Worm (Caenorhabditis elegans): ENCODE data around the gene Y102A5C.4.

Gene Y102A5C.4

DNA sequence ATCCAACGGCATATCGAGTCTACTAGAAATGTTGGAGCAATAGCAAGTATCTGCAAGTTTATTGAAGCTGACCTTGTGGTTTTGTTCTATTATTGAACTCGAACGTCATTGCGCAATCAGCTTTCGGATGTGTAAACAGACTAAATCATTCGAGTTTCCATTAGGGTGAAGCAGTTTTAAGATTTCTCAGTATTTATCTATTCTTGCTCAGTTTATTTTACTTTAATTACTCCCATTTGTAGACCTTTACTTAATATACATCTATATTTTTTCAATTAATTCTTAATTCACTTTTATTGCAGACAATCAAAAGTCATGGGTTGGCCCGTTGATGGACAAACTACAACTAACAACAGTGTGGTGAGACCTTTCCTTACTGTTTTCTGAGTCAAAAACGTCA is 41.4 kb upstream of the Y102A5C.4 start, which contains the start of gene F09C6.14:
Gene F09C6.14, plus strand, starts transcription at position 301 of the 400 bp plus-strand sequence.
- TF ChIP-seq lin-11 (tag; optimal IDR thresholded peaks at IDR 0.05) (no peak), C08G9.2 (tag; optimal IDR thresholded peaks at IDR 0.05) (no peak), madf-2 (tag; optimal IDR thresholded peaks at IDR 0.05) (no peak), ceh-9 (tag; optimal IDR thresholded peaks at IDR 0.05) (no peak), ceh-14 (tag; optimal IDR thresholded peaks at IDR 0.05) (no peak), C38D4.7 (GFP tag; optimal IDR thresholded peaks at IDR 0.05) (no peak), gmeb-2 (tag; optimal IDR thresholded peaks at IDR 0.05) (no peak), sox-4 (tag; optimal IDR thresholded peaks at IDR 0.05) (no peak), ama-1 (optimal IDR thresholded peaks at IDR 0.05) (no peak), tbx-7 (tag; optimal IDR thresholded peaks at IDR 0.05) (no peak), lim-6 (tag; optimal IDR thresholded peaks at IDR 0.05) (no peak), ceh-19 (GFP tag; optimal IDR thresholded peaks at IDR 0.05) (no peak), ceh-34 (tag; optimal IDR thresholded peaks at IDR 0.05) (no peak), pag-3 (tag; optimal IDR thresholded peaks at IDR 0.05; ENCODE audit: borderline replicate concordance) (no peak), ztf-16 (tag; optimal IDR thresholded peaks at IDR 0.05) (no peak), ceh-30 (tag; optimal IDR thresholded peaks at IDR 0.05) (no peak)

- TF ChIP-seq ceh-2 (tag; optimal IDR thresholded peaks at IDR 0.05) (no peak), pag-3 (tag; optimal IDR thresholded peaks at IDR 0.05; ENCODE audit: borderline replicate concordance) (no peak), ttx-3 (tag; optimal IDR thresholded peaks at IDR 0.05) (no peak), pha-2 (tag; optimal IDR thresholded peaks at IDR 0.05) (no peak), sdc-2 (tag; optimal IDR thresholded peaks at IDR 0.05) (no peak)
Observed at ce11 chrV:16882260-16882918, 39.7 kb upstream of the Y102A5C.4 start, which contains the start of the genes F09C6.11 and F09C6.12. F09C6.11 (minus strand) TSS chrV:16882310. F09C6.12 (plus strand) TSS chrV:16882868.

- TF ChIP-seq npax-4 (tag; optimal IDR thresholded peaks at IDR 0.05), result no peak
- TF ChIP-seq ceh-14 (tag; optimal IDR thresholded peaks at IDR 0.05), result no peak
- TF ChIP-seq lim-6 (tag; optimal IDR thresholded peaks at IDR 0.05), result no peak
- no peak for TF ChIP-seq pqm-1 (tag; optimal IDR thresholded peaks at IDR 0.05)
- no peak for TF ChIP-seq nfya-1 (tag; optimal IDR thresholded peaks at IDR 0.05)
- TF ChIP-seq C08G9.2 (tag; optimal IDR thresholded peaks at IDR 0.05), result no peak
- TF ChIP-seq ceh-34 (tag; optimal IDR thresholded peaks at IDR 0.05), result no peak
- TF ChIP-seq ceh-48 (tag; optimal IDR thresholded peaks at IDR 0.05), result no peak
- no peak for TF ChIP-seq fkh-10 (GFP tag; optimal IDR thresholded peaks at IDR 0.05)
- TF ChIP-seq hlh-15 (tag; optimal IDR thresholded peaks at IDR 0.05), result no peak
- no peak for TF ChIP-seq pax-1 (tag; optimal IDR thresholded peaks at IDR 0.05)
- no peak for TF ChIP-seq ceh-22 (tag; optimal IDR thresholded peaks at IDR 0.05)
- TF ChIP-seq syd-9 (tag; optimal IDR thresholded peaks at IDR 0.05), result no peak
- TF ChIP-seq nhr-11 (tag; optimal IDR thresholded peaks at IDR 0.05), result no peak
Observed at ce11 chrV:16884744-16885143, 37.3 kb upstream of the Y102A5C.4 start, which contains the start of gene F09C6.13. F09C6.13 (plus strand) TSS chrV:16885044.

- TF ChIP-seq elt-2 (tag; optimal IDR thresholded peaks at IDR 0.05) (no peak), ceh-24 (tag; optimal IDR thresholded peaks at IDR 0.05) (no peak), C38D4.7 (GFP tag; optimal IDR thresholded peaks at IDR 0.05) (no peak), ceh-2 (tag; optimal IDR thresholded peaks at IDR 0.05) (no peak), unc-55 (GFP tag; optimal IDR thresholded peaks at IDR 0.05) (no peak), tbx-2 (tag; optimal IDR thresholded peaks at IDR 0.05) (no peak)
Observed at ce11 chrV:16888788-16889325, 33.2 kb upstream of the Y102A5C.4 start, which contains the start of the genes ifas-2 and fbxa-44. ifas-2 (minus strand) TSS chrV:16888888. fbxa-44 (plus strand) TSS chrV:16889275.

DNA sequence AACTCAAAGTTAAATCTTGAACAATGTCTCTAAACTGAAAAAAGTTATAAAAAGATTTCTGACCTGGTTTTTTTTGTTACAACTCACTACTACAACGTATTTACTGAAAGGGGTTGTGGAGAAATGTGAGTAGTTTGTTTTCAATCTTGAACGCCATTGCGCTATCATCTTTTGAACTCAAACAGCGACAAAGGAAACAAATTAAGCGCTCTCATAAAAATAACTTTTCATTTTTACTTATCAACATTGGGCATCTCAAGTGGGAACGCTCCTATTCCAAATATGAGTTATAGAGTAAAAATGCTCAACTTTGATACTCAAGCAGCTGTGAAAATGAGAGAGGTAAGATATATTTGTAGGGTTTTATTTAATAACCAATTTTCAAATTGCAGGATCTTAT is 28.6 kb upstream of the Y102A5C.4 start, which contains the start of gene F09C6.15:
Gene F09C6.15, plus strand, starts transcription at position 301 of the 400 bp plus-strand sequence.
- TF ChIP-seq unc-42 (tag; optimal IDR thresholded peaks at IDR 0.05), result no peak
- no peak for TF ChIP-seq nhr-11 (tag; optimal IDR thresholded peaks at IDR 0.05)
- TF ChIP-seq ahr-1 (tag; optimal IDR thresholded peaks at IDR 0.05), result no peak
- TF ChIP-seq ceh-48 (tag; optimal IDR thresholded peaks at IDR 0.05), result no peak
- no peak for TF ChIP-seq unc-86 (tag; optimal IDR thresholded peaks at IDR 0.05)
- TF ChIP-seq ceh-24 (tag; optimal IDR thresholded peaks at IDR 0.05), result no peak
- TF ChIP-seq ceh-9 (tag; optimal IDR thresholded peaks at IDR 0.05), result no peak
- no peak for TF ChIP-seq ceh-14 (tag; optimal IDR thresholded peaks at IDR 0.05)
- TF ChIP-seq lin-11 (tag; optimal IDR thresholded peaks at IDR 0.05), result no peak
- TF ChIP-seq ceh-30 (tag; optimal IDR thresholded peaks at IDR 0.05), result no peak
- TF ChIP-seq sox-4 (tag; optimal IDR thresholded peaks at IDR 0.05), result no peak
- no peak for TF ChIP-seq npax-4 (tag; optimal IDR thresholded peaks at IDR 0.05)
- no peak for TF ChIP-seq syd-9 (tag; optimal IDR thresholded peaks at IDR 0.05)
- TF ChIP-seq pha-4 (tag; optimal IDR thresholded peaks at IDR 0.05), result no peak
- TF ChIP-seq hlh-8 (tag; optimal IDR thresholded peaks at IDR 0.05), result no peak
- TF ChIP-seq tbx-2 (tag; optimal IDR thresholded peaks at IDR 0.05), result no peak
- no peak for TF ChIP-seq hlh-30 (tag; optimal IDR thresholded peaks at IDR 0.05; ENCODE audit: insufficient read depth)

Data from whole organism, late embryonic.